Worm (Caenorhabditis elegans) whole organism, late embryonic: Measurements from ENCODE around the gene tbc-16.
A peak's percentile ranks its signal among the peaks of the same experiment; 100 is the strongest.

ENCODE experiments used
- C08G9.2 ChIP-seq: sonication (generic microtip); optimal IDR thresholded peaks from 2 replicates; lab custom pipeline; 2016; ENCODE audit warnings: mild to moderate bottlenecking, missing genetic modification characterization, moderate library complexity, missing compliant biosample characterization
- F13H6.1 ChIP-seq: sonication (generic microtip); optimal IDR thresholded peaks from 2 replicates; lab custom pipeline; 2016; ENCODE audit warnings: missing genetic modification characterization, missing compliant biosample characterization
- K02D7.2 ChIP-seq: sonication (generic microtip); optimal IDR thresholded peaks from 2 replicates; lab custom pipeline; 2017; ENCODE audit warnings: mild to moderate bottlenecking, missing genetic modification characterization, missing compliant biosample characterization
- K09A11.1 ChIP-seq: sonication (generic microtip); optimal IDR thresholded peaks from 2 replicates; lab custom pipeline; 2017; ENCODE audit warnings: antibody characterized with exemption, mild to moderate bottlenecking, missing genetic modification characterization, missing compliant biosample characterization; ENCODE audit not compliant: insufficient read depth
- T23F11.4 ChIP-seq: fragments of 200-800 bp; sonication (Bioruptor generic); optimal IDR thresholded peaks from 2 replicates; lab custom pipeline; 2018; ENCODE audit warnings: mild to moderate bottlenecking, missing genetic modification characterization, missing compliant biosample characterization
- ceh-14 ChIP-seq: sonication (generic microtip); optimal IDR thresholded peaks from 2 replicates; lab custom pipeline; 2016; ENCODE audit warnings: missing genotype, missing genetic modification characterization, missing compliant biosample characterization
- ceh-18 ChIP-seq: sonication (generic microtip); optimal IDR thresholded peaks from 2 replicates; lab custom pipeline; 2016; ENCODE audit warnings: missing genetic modification characterization, missing compliant biosample characterization
- ceh-2 ChIP-seq: sonication (generic microtip); optimal IDR thresholded peaks from 2 replicates; lab custom pipeline; 2016; ENCODE audit warnings: missing genotype, missing genetic modification characterization, missing compliant biosample characterization
- ceh-22 ChIP-seq: sonication (generic microtip); optimal IDR thresholded peaks from 2 replicates; lab custom pipeline; 2017; ENCODE audit warnings: missing biosample characterization, missing genetic modification characterization
- ceh-24 ChIP-seq: sonication (generic microtip); optimal IDR thresholded peaks from 2 replicates; lab custom pipeline; 2016; ENCODE audit warnings: mild to moderate bottlenecking, missing genetic modification characterization, missing compliant biosample characterization
- ceh-30 ChIP-seq: fragments of 150-350 bp; optimal IDR thresholded peaks from 2 replicates; lab custom pipeline; 2014; ENCODE audit warnings: missing biosample characterization, missing genetic modification characterization
- ceh-34 ChIP-seq: sonication (generic microtip); optimal IDR thresholded peaks from 2 replicates; lab custom pipeline; 2016; ENCODE audit warnings: mild to moderate bottlenecking, missing genetic modification characterization, missing compliant biosample characterization
- ceh-6 ChIP-seq: fragments of 200-800 bp; sonication (Bioruptor generic); optimal IDR thresholded peaks from 2 replicates; lab custom pipeline; 2018; ENCODE audit warnings: mild to moderate bottlenecking, missing genetic modification characterization, missing compliant biosample characterization
- ceh-9 ChIP-seq: sonication (generic microtip); optimal IDR thresholded peaks from 2 replicates; lab custom pipeline; 2016; ENCODE audit warnings: mild to moderate bottlenecking, missing genetic modification characterization, inconsistent platforms, missing compliant biosample characterization
- che-1 ChIP-seq: sonication (generic microtip); optimal IDR thresholded peaks from 2 replicates; lab custom pipeline; 2016; ENCODE audit warnings: mild to moderate bottlenecking, missing genetic modification characterization, missing compliant biosample characterization
- dmd-4 ChIP-seq: sonication (generic microtip); optimal IDR thresholded peaks from 2 replicates; lab custom pipeline; 2016; ENCODE audit warnings: borderline replicate concordance, missing genetic modification characterization, missing compliant biosample characterization
- dve-1 ChIP-seq: sonication (generic microtip); optimal IDR thresholded peaks from 2 replicates; lab custom pipeline; 2017; ENCODE audit warnings: antibody characterized with exemption, mild to moderate bottlenecking, missing genetic modification characterization, missing compliant biosample characterization
- elt-2 ChIP-seq: sonication (generic microtip); optimal IDR thresholded peaks from 2 replicates; lab custom pipeline; 2016; ENCODE audit warnings: missing genetic modification reagents, missing genetic modification characterization, missing compliant biosample characterization
- fkh-6 ChIP-seq: sonication (generic microtip); optimal IDR thresholded peaks from 2 replicates; lab custom pipeline; 2016; ENCODE audit warnings: missing genetic modification characterization, missing compliant biosample characterization
- gmeb-2 ChIP-seq: sonication (generic microtip); optimal IDR thresholded peaks from 2 replicates; lab custom pipeline; 2016; ENCODE audit warnings: missing genetic modification characterization, inconsistent platforms, missing compliant biosample characterization
- hlh-15 ChIP-seq: sonication (generic microtip); optimal IDR thresholded peaks from 2 replicates; lab custom pipeline; 2016; ENCODE audit warnings: missing genetic modification characterization, missing compliant biosample characterization
- hlh-30 ChIP-seq: sonication (generic microtip); optimal IDR thresholded peaks from 2 replicates; lab custom pipeline; 2017; ENCODE audit warnings: antibody characterized with exemption, missing genetic modification characterization, missing compliant biosample characterization; ENCODE audit not compliant: insufficient read depth
- hlh-8 ChIP-seq: sonication (generic microtip); optimal IDR thresholded peaks from 2 replicates; lab custom pipeline; 2016; ENCODE audit warnings: missing genotype, missing genetic modification characterization, missing compliant biosample characterization
- lin-11 ChIP-seq: fragments of 200-800 bp; sonication (Bioruptor generic); optimal IDR thresholded peaks from 2 replicates; lab custom pipeline; 2018; ENCODE audit warnings: mild to moderate bottlenecking, missing genetic modification characterization, missing compliant biosample characterization
- mec-3 ChIP-seq: sonication (generic microtip); optimal IDR thresholded peaks from 2 replicates; lab custom pipeline; 2016; ENCODE audit warnings: borderline replicate concordance, missing genetic modification characterization, missing compliant biosample characterization
- nhr-232 ChIP-seq: sonication (generic microtip); optimal IDR thresholded peaks from 2 replicates; lab custom pipeline; 2016; ENCODE audit warnings: missing genetic modification characterization, missing compliant biosample characterization
- odd-2 ChIP-seq: sonication (generic microtip); optimal IDR thresholded peaks from 2 replicates; lab custom pipeline; 2017; ENCODE audit warnings: antibody characterized with exemption, mild to moderate bottlenecking, missing genetic modification characterization, missing compliant biosample characterization
- pha-4 ChIP-seq: fragments of 150-350 bp; optimal IDR thresholded peaks from 2 replicates; lab custom pipeline; 2018; ENCODE audit warnings: missing biosample characterization, missing genetic modification reagents, missing genetic modification characterization
- rnt-1 ChIP-seq: sonication (generic microtip); optimal IDR thresholded peaks from 2 replicates; lab custom pipeline; 2016; ENCODE audit warnings: missing genetic modification characterization, missing compliant biosample characterization
- sox-2 ChIP-seq: fragments of 200-800 bp; sonication (Bioruptor generic); IDR thresholded peaks from 2 replicates; pipeline ENCODE4 v1.3.6; 2022; ENCODE audit warnings: missing genetic modification reagents, missing genetic modification characterization, missing compliant biosample characterization
- sox-4 ChIP-seq: sonication (generic microtip); optimal IDR thresholded peaks from 2 replicates; lab custom pipeline; 2017; ENCODE audit warnings: mild to moderate bottlenecking, missing genetic modification characterization, inconsistent platforms, missing compliant biosample characterization
- tbx-2 ChIP-seq: sonication (generic microtip); optimal IDR thresholded peaks from 2 replicates; lab custom pipeline; 2016; ENCODE audit warnings: missing genetic modification characterization, missing compliant biosample characterization
- tbx-7 ChIP-seq: sonication (generic microtip); optimal IDR thresholded peaks from 2 replicates; lab custom pipeline; 2016; ENCODE audit warnings: missing genotype, missing genetic modification characterization, missing compliant biosample characterization
- ttx-3 ChIP-seq: sonication (generic microtip); optimal IDR thresholded peaks from 2 replicates; lab custom pipeline; 2016; ENCODE audit warnings: missing genetic modification reagents, missing genetic modification characterization, missing compliant biosample characterization
- unc-42 ChIP-seq: sonication (generic microtip); optimal IDR thresholded peaks from 2 replicates; lab custom pipeline; 2016; ENCODE audit warnings: missing genotype, missing genetic modification characterization, missing compliant biosample characterization
- unc-55 ChIP-seq: sonication (generic microtip); optimal IDR thresholded peaks from 2 replicates; lab custom pipeline; 2017; ENCODE audit warnings: missing biosample characterization, missing genetic modification reagents, missing genetic modification characterization
- unc-86 ChIP-seq: sonication (generic microtip); optimal IDR thresholded peaks from 2 replicates; lab custom pipeline; 2016; ENCODE audit warnings: missing genetic modification characterization, missing compliant biosample characterization

tbc-16 gene

ce11 chrX:5903896-5904295 is 6.8 kb downstream of the tbc-16 start:
- TF ChIP-seq unc-42 (tag; lab: Kevin White, UChicago) (peak; percentile 60), K02D7.2 (tag; lab: Kevin White, UChicago) (no peak)

ce11 chrX:5904603-5905081 is 7.5 kb downstream of the tbc-16 start, which contains the start of gene nlp-49:
Gene nlp-49, plus strand, starts transcription at chrX:5904653.
- TF ChIP-seq ceh-9 (tag; lab: Kevin White, UChicago): no peak
- no peak for TF ChIP-seq hlh-8 (tag; lab: Kevin White, UChicago)
- TF ChIP-seq ttx-3 (tag; lab: Kevin White, UChicago): no peak

- no peak for TF ChIP-seq tbx-7
- no peak for TF ChIP-seq odd-2 (tag; lab: Kevin White, UChicago)
- no peak for TF ChIP-seq unc-55
- TF ChIP-seq ceh-24 (tag; lab: Kevin White, UChicago): no peak
- no peak for TF ChIP-seq ceh-34 (tag; lab: Kevin White, UChicago)
- no peak for TF ChIP-seq F13H6.1 (tag; lab: Kevin White, UChicago)
- no peak for TF ChIP-seq hlh-15 (tag; lab: Kevin White, UChicago)
- no peak for TF ChIP-seq unc-86 (tag; lab: Kevin White, UChicago)
- no peak for TF ChIP-seq C08G9.2 (tag; lab: Kevin White, UChicago)
- TF ChIP-seq ceh-18 (tag; lab: Kevin White, UChicago): no peak
- no peak for TF ChIP-seq ceh-14 (tag; lab: Kevin White, UChicago)
- no peak for TF ChIP-seq K02D7.2 (tag; lab: Kevin White, UChicago)
- TF ChIP-seq dve-1 (tag; lab: Kevin White, UChicago): no peak
- TF ChIP-seq, all 69 proteins: peak for 0
These were observed 8.6 kb downstream of the tbc-16 start for ce11 chrX:5905764-5906163.

- TF ChIP-seq T23F11.4 (no peak), dmd-4 (tag; lab: Kevin White, UChicago) (no peak), fkh-6 (tag; lab: Kevin White, UChicago) (no peak), rnt-1 (tag; lab: Kevin White, UChicago) (no peak), sox-2 (GFP tag; lab: Robert Waterston, UW) (no peak), hlh-30 (tag; lab: Kevin White, UChicago) (no peak), ceh-22 (tag; lab: Kevin White, UChicago) (no peak), K09A11.1 (no peak), gmeb-2 (tag; lab: Kevin White, UChicago) (no peak)
These were observed 20.1 kb downstream of the tbc-16 start, which contains the start of gene Y23B4A.1 for ce11 chrX:5917284-5917683. Gene Y23B4A.1, minus strand, starts transcription at chrX:5917384.

- TF ChIP-seq mec-3 (no peak), ceh-2 (tag; lab: Kevin White, UChicago) (no peak), dve-1 (tag; lab: Kevin White, UChicago) (no peak), tbx-7 (no peak), ceh-9 (tag; lab: Kevin White, UChicago) (no peak), nhr-232 (tag; lab: Kevin White, UChicago) (no peak), ceh-6 (no peak), unc-55 (no peak), pha-4 (tag; lab: Kevin White, UChicago) (no peak), elt-2 (no peak), unc-42 (tag; lab: Kevin White, UChicago) (no peak), ceh-30 (tag; lab: Kevin White, UChicago) (no peak), dmd-4 (tag; lab: Kevin White, UChicago) (no peak), sox-4 (tag; lab: Kevin White, UChicago) (no peak), che-1 (tag; lab: Kevin White, UChicago) (no peak), rnt-1 (tag; lab: Kevin White, UChicago) (no peak), tbx-2 (tag; lab: Kevin White, UChicago) (no peak), lin-11 (tag; lab: Kevin White, UChicago) (no peak)
These were observed 22.0 kb downstream of the tbc-16 start, which contains the start of gene capa-1 for ce11 chrX:5919097-5919496. Gene capa-1, plus strand, starts transcription at chrX:5919397.
